Worm (Caenorhabditis elegans) whole organism, early embryonic: ENCODE data around the gene idpa-2.

ENCODE experiments used
- B0310.2 ChIP-seq: sonication (generic microtip); optimal IDR thresholded peaks from 2 replicates; lab custom pipeline; 2016; ENCODE audit warnings: mild to moderate bottlenecking, missing genetic modification characterization, missing compliant biosample characterization
- F13C5.2 ChIP-seq: sonication (generic microtip); optimal IDR thresholded peaks from 2 replicates; lab custom pipeline; 2017; ENCODE audit warnings: mild to moderate bottlenecking, missing genetic modification characterization, inconsistent platforms, missing compliant biosample characterization
- aly-1 ChIP-seq: sonication (generic microtip); optimal IDR thresholded peaks from 2 replicates; lab custom pipeline; 2016; ENCODE audit warnings: missing genetic modification characterization, missing compliant biosample characterization
- ama-1 ChIP-seq: fragments of 150-350 bp; optimal IDR thresholded peaks from 2 replicates; lab custom pipeline; 2014
- ceh-13 ChIP-seq: fragments of 200-800 bp; sonication (Bioruptor generic); optimal IDR thresholded peaks from 2 replicates; lab custom pipeline; 2018; ENCODE audit warnings: mild to moderate bottlenecking, missing genetic modification characterization, missing compliant biosample characterization
- ceh-36 ChIP-seq: sonication (generic microtip); optimal IDR thresholded peaks from 2 replicates; lab custom pipeline; 2016; ENCODE audit warnings: missing genetic modification characterization, inconsistent platforms, missing compliant biosample characterization
- ets-7 ChIP-seq: sonication (generic microtip); optimal IDR thresholded peaks from 2 replicates; lab custom pipeline; 2016; ENCODE audit warnings: missing genotype, missing genetic modification characterization, missing compliant biosample characterization
- flt-1 ChIP-seq: fragments of 200-800 bp; sonication (Bioruptor generic); IDR thresholded peaks from 2 replicates; pipeline ENCODE4 v1.3.6; 2022; ENCODE audit warnings: missing genetic modification characterization, missing compliant biosample characterization
- hmbx-1 ChIP-seq: sonication (generic microtip); optimal IDR thresholded peaks from 2 replicates; lab custom pipeline; 2016; ENCODE audit warnings: mild to moderate bottlenecking, missing genetic modification characterization, missing compliant biosample characterization
- hmg-4 ChIP-seq: fragments of 200-800 bp; sonication (Bioruptor generic); optimal IDR thresholded peaks from 2 replicates; lab custom pipeline; 2018; ENCODE audit warnings: mild to moderate bottlenecking, missing genetic modification characterization, missing compliant biosample characterization
- hnd-1 ChIP-seq: sonication (generic microtip); optimal IDR thresholded peaks from 2 replicates; lab custom pipeline; 2016; ENCODE audit warnings: missing genetic modification characterization, missing compliant biosample characterization
- pes-1 ChIP-seq: fragments of 200-800 bp; sonication (Bioruptor generic); IDR thresholded peaks from 2 replicates; pipeline ENCODE4 v1.3.6; 2022; ENCODE audit warnings: missing genetic modification reagents, missing genetic modification characterization, missing compliant biosample characterization
- scrt-1 ChIP-seq: fragments of 200-800 bp; sonication (Bioruptor generic); IDR thresholded peaks from 2 replicates; pipeline ENCODE4 v1.3.6; 2022; ENCODE audit warnings: missing genetic modification characterization, missing compliant biosample characterization
- sea-1 ChIP-seq: fragments of 200-800 bp; sonication (Bioruptor generic); conservative IDR thresholded peaks from 2 replicates; pipeline ENCODE4 v1.3.6; 2022; ENCODE audit warnings: missing genetic modification characterization, missing compliant biosample characterization
- tbx-11 ChIP-seq: fragments of 200-800 bp; sonication (Bioruptor generic); IDR thresholded peaks from 2 replicates; pipeline ENCODE4 v1.3.6; 2022; ENCODE audit warnings: missing genetic modification characterization, missing compliant biosample characterization
- tbx-37 ChIP-seq: fragments of 200-800 bp; sonication (Bioruptor generic); conservative IDR thresholded peaks from 2 replicates; pipeline ENCODE4 v1.3.6; 2022; ENCODE audit warnings: missing genetic modification reagents, missing genetic modification characterization, missing compliant biosample characterization
- tra-4 ChIP-seq: sonication (generic microtip); optimal IDR thresholded peaks from 2 replicates; lab custom pipeline; 2017; ENCODE audit warnings: missing genetic modification characterization, missing compliant biosample characterization

The idpa-2 gene

DNA sequence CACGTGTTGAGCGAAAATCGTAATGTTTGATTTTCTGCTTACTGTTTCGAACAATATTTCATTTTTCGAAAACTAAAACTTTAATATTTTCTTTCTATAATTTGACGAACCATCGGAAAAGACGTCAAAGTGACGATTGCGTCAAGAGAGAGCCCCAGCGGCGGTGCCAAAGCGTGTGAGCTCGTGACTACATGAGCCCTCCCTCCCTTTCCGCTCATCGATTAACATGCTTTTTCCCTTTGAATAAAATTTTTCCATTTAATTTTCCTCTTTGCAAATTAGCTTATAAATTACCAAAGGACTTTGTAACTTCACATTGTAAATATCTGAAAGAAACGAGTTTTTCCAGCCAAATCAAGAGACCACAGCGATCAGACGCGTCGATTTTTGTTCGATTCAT, 49.6 kb downstream of the idpa-2 start:
- no peak for TF ChIP-seq aly-1 (tag; lab: Kevin White, UChicago)
- no peak for TF ChIP-seq scrt-1 (GFP tag; lab: Robert Waterston, UW)
- TF ChIP-seq tra-4 (tag; lab: Kevin White, UChicago), result no peak
- no peak for TF ChIP-seq sea-1 (GFP tag; lab: Robert Waterston, UW)
- no peak for TF ChIP-seq flt-1
- TF ChIP-seq ets-7 (tag; lab: Kevin White, UChicago), result no peak
- TF ChIP-seq ceh-36, result no peak
- TF ChIP-seq tbx-37 (GFP tag; lab: Robert Waterston, UW), result no peak
- TF ChIP-seq hnd-1 (tag; lab: Kevin White, UChicago), result no peak
- TF ChIP-seq ama-1, result no peak
- TF ChIP-seq hmbx-1 (tag; lab: Kevin White, UChicago), result no peak
- no peak for TF ChIP-seq ceh-13 (GFP tag; lab: Kevin White, UChicago)
- no peak for TF ChIP-seq hmg-4
- TF ChIP-seq tbx-11, result no peak
- no peak for TF ChIP-seq F13C5.2
- no peak for TF ChIP-seq B0310.2
- no peak for TF ChIP-seq pes-1 (GFP tag; lab: Robert Waterston, UW)

- TF ChIP-seq tra-4 (tag; lab: Kevin White, UChicago), result no peak
- no peak for TF ChIP-seq ceh-36
- no peak for TF ChIP-seq pes-1 (GFP tag; lab: Robert Waterston, UW)
- no peak for TF ChIP-seq F13C5.2
- TF ChIP-seq hnd-1 (tag; lab: Kevin White, UChicago), result no peak
- TF ChIP-seq ets-7 (tag; lab: Kevin White, UChicago), result no peak
- TF ChIP-seq flt-1, result no peak
- no peak for TF ChIP-seq scrt-1 (GFP tag; lab: Robert Waterston, UW)
- TF ChIP-seq hmg-4, result no peak
- no peak for TF ChIP-seq sea-1 (GFP tag; lab: Robert Waterston, UW)
Measured at ce11 chrII:8742006-8742847, 50.3 kb downstream of the idpa-2 start.
